Fruit fly (Drosophila melanogaster): ENCODE measurements around the gene rn.

rn gene

dm6 chr3R:7346445-7346844, 37.0 kb upstream of the rn start, which contains the start of gene nxf4 (continued):
- TF ChIP-seq ken (GFP tag; IDR thresholded peaks at IDR 0.05) (peak; percentile 84), pum (GFP tag; optimal IDR thresholded peaks at IDR 0.05) (peak; percentile 84), tio (GFP tag; optimal IDR thresholded peaks at IDR 0.05) (peak; percentile 54), sens (GFP tag) (peak; percentile 92), CG4730 (GFP tag; IDR thresholded peaks at IDR 0.05) (peak; percentile 78), CG42726 (GFP tag; IDR thresholded peaks at IDR 0.05; ENCODE audit: partially characterized antibody) (peak; percentile 83), CG2202 (tag; optimal IDR thresholded peaks at IDR 0.05) (peak; percentile 8), CG33213 (GFP tag; optimal IDR thresholded peaks at IDR 0.05) (peak; percentile 92), crol (GFP tag; IDR thresholded peaks at IDR 0.05) (no peak), unpg (GFP tag; optimal IDR thresholded peaks at IDR 0.05) (no peak), Xbp1 (GFP tag; optimal IDR thresholded peaks at IDR 0.05) (peak; percentile 92), CG6654 (GFP tag; optimal IDR thresholded peaks at IDR 0.05) (peak; percentile 41), Kr (GFP tag; optimal IDR thresholded peaks at IDR 0.05) (no peak), caup (GFP tag; optimal IDR thresholded peaks at IDR 0.05; ENCODE audit: severe bottlenecking) (peak; percentile 68), Hr78 (GFP tag; optimal IDR thresholded peaks at IDR 0.05) (no peak), vfl (GFP tag; optimal IDR thresholded peaks at IDR 0.05) (peak; percentile 21), CG13287 (GFP tag; IDR thresholded peaks at IDR 0.05; ENCODE audit: partially characterized antibody) (peak; percentile 33; the same call in 1 of the 2 replicates), CG8281 (tag; optimal IDR thresholded peaks at IDR 0.05) (no peak), trem (tag; optimal IDR thresholded peaks at IDR 0.05) (peak; percentile 50), CG31365 (tag; optimal IDR thresholded peaks at IDR 0.05) (no peak), ranshi (GFP tag; IDR thresholded peaks at IDR 0.05) (peak; percentile 66; the same call in 1 of the 2 replicates), oc (tag; optimal IDR thresholded peaks at IDR 0.05) (no peak), CG14710 (tag; optimal IDR thresholded peaks at IDR 0.05) (peak; percentile 62), CG34376 (GFP tag; optimal IDR thresholded peaks at IDR 0.05) (no peak), dysf (GFP tag; IDR thresholded peaks at IDR 0.05) (peak; percentile 76; the same call in 2 of the 3 replicates), Blimp-1 (GFP tag; optimal IDR thresholded peaks at IDR 0.05) (peak; percentile 55), CG4617 (GFP tag; optimal IDR thresholded peaks at IDR 0.05; ENCODE audit: borderline replicate concordance) (peak; percentile 18), dimm (GFP tag; IDR thresholded peaks at IDR 0.05) (no peak), CG17186 (GFP tag; optimal IDR thresholded peaks at IDR 0.05) (peak; percentile 8), CG12236 (GFP tag; optimal IDR thresholded peaks at IDR 0.05) (peak; percentile 0), twi (tag; optimal IDR thresholded peaks at IDR 0.05) (no peak), Stat92E (GFP tag; optimal IDR thresholded peaks at IDR 0.05) (no peak), Six4 (GFP tag; optimal IDR thresholded peaks at IDR 0.05) (peak; percentile 45), CkIIα-i1 (GFP tag; IDR thresholded peaks at IDR 0.05) (no peak), scrt (GFP tag; optimal IDR thresholded peaks at IDR 0.05) (no peak), CG14965 (GFP tag; optimal IDR thresholded peaks at IDR 0.05; ENCODE audit: borderline replicate concordance) (peak; percentile 100), pzg (GFP tag; optimal IDR thresholded peaks at IDR 0.05) (no peak), sima (GFP tag; optimal IDR thresholded peaks at IDR 0.05) (peak; percentile 61), Dek (tag; optimal IDR thresholded peaks at IDR 0.05) (peak; percentile 54), chm (GFP tag; IDR thresholded peaks at IDR 0.05) (no peak), HLH3B (GFP tag; IDR thresholded peaks at IDR 0.05) (peak; percentile 70; the same call in 1 of the 2 replicates), CG15514 (GFP tag; optimal IDR thresholded peaks at IDR 0.05) (peak; percentile 31), CG8359 (GFP tag; optimal IDR thresholded peaks at IDR 0.05; ENCODE audit: borderline replicate concordance) (peak; percentile 34), CG32767 (GFP tag; IDR thresholded peaks at IDR 0.05) (no peak), crc (GFP tag; optimal IDR thresholded peaks at IDR 0.05) (peak; percentile 51), CG5953 (GFP tag; IDR thresholded peaks at IDR 0.05) (0 out of 2 replicates have a peak, but pooled peaks have one; percentile 20), CG2875 (GFP tag; optimal IDR thresholded peaks at IDR 0.05) (peak; percentile 2), Ravus (GFP tag; IDR thresholded peaks at IDR 0.05) (no peak), Doc2 (GFP tag; IDR thresholded peaks at IDR 0.05) (no peak; the same call in 1 of the 2 replicates), fd64A (GFP tag; optimal IDR thresholded peaks at IDR 0.05) (no peak)
